Fruit fly (Drosophila melanogaster) whole organism, prepupa: ENCODE data around the gene CG32344.

Experiments used
- CG11902 ChIP-seq: fragments of 200-800 bp; sonication (Bioruptor generic); optimal IDR thresholded peaks from 3 replicates; lab custom pipeline; 2016; ENCODE audit warnings: missing biosample characterization, missing genetic modification characterization
- CG34406 ChIP-seq: fragments of 200-800 bp; sonication (Bioruptor generic); optimal IDR thresholded peaks from 3 replicates; lab custom pipeline; 2016; ENCODE audit warnings: missing biosample characterization, missing genetic modification characterization
- CG3919 ChIP-seq: fragments of 200-800 bp; sonication (Bioruptor generic); optimal IDR thresholded peaks from 3 replicates; lab custom pipeline; 2016; ENCODE audit warnings: missing biosample characterization, missing genetic modification characterization
- CG6163 ChIP-seq: fragments of 200-800 bp; sonication (Bioruptor generic); IDR thresholded peaks from 3 replicates; pipeline ENCODE4 v1.3.6; 2022; ENCODE audit warnings: missing biosample characterization, missing genetic modification characterization
- Ets96B ChIP-seq: fragments of 200-800 bp; optimal IDR thresholded peaks from 2 replicates; lab custom pipeline; 2019; ENCODE audit warnings: missing biosample characterization, mild to moderate bottlenecking, missing genetic modification characterization, moderate library complexity
- OdsH ChIP-seq: fragments of 200-800 bp; sonication (Bioruptor generic); optimal IDR thresholded peaks from 3 replicates; lab custom pipeline; 2016; ENCODE audit warnings: missing biosample characterization, missing genetic modification characterization
- Sox102F ChIP-seq: fragments of 200-800 bp; sonication (Bioruptor generic); optimal IDR thresholded peaks from 2 replicates; lab custom pipeline; 2016; ENCODE audit warnings: missing biosample characterization, mild to moderate bottlenecking, missing genetic modification characterization
- cyc ChIP-seq: fragments of 200-800 bp; sonication (Bioruptor generic); optimal IDR thresholded peaks from 3 replicates; lab custom pipeline; 2016; ENCODE audit warnings: missing biosample characterization, missing genetic modification characterization
- topi ChIP-seq: fragments of 200-800 bp; sonication (Bioruptor generic); optimal IDR thresholded peaks from 3 replicates; lab custom pipeline; 2016; ENCODE audit warnings: missing biosample characterization, missing genetic modification characterization

dm6 chr3L:274855-275254, 49.7 kb downstream of the CG32344 start, which contains the start of gene ttm2:
- no peak for TF ChIP-seq CG3919 (GFP tag; lab: Kevin White, UChicago)
- no peak for TF ChIP-seq CG11902
- no peak for TF ChIP-seq cyc
- TF ChIP-seq CG34406 (GFP tag; lab: Kevin White, UChicago) = no peak
- no peak for TF ChIP-seq Ets96B (tag; lab: Kevin White, UChicago)
- no peak for TF ChIP-seq CG6163
- TF ChIP-seq topi (GFP tag; lab: Kevin White, UChicago) = no peak
- no peak for TF ChIP-seq OdsH
- TF ChIP-seq Sox102F (GFP tag; lab: Kevin White, UChicago) = no peak
